Worm (Caenorhabditis elegans): ENCODE measurements around the gene glb-25.

DNA sequence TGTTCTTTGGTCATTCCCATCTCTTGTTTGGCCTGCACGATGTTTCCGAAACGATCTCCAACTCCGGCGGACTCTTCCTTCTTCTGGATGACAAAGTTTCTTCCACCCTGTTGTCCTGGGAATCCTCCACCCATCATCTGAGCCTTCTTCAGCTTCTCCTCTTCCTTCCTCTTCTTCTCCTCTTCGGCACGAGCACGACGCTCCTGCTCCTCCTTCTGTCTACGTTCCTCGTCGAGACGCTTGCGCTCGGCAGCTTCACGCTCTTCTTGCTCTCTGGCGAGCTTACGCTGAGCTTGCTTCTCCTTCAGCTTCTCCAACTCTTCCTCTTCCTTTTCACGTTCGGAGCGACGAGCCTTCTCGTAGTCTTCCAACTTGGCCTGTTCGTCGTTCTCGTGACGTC is 53.3 kb downstream of the glb-25 start:
- TF ChIP-seq tab-1 (GFP tag; IDR thresholded peaks at IDR 0.05): no peak
- TF ChIP-seq ztf-23 (GFP tag; IDR thresholded peaks at IDR 0.05): no peak
- no peak for TF ChIP-seq flt-1 (GFP tag; IDR thresholded peaks at IDR 0.05)
- TF ChIP-seq ref-1 (GFP tag; conservative IDR thresholded peaks at IDR 0.05): no peak
- no peak for TF ChIP-seq med-1 (GFP tag; optimal IDR thresholded peaks at IDR 0.05; ENCODE audit: insufficient read depth)
- TF ChIP-seq cog-1 (tag; optimal IDR thresholded peaks at IDR 0.05): no peak
